Fruit fly (Drosophila melanogaster): ENCODE measurements around the gene CG10026.

- TF ChIP-seq OdsH (GFP tag; optimal IDR thresholded peaks at IDR 0.05) (no peak), fru (GFP tag; optimal IDR thresholded peaks at IDR 0.05) (no peak), br (GFP tag; optimal IDR thresholded peaks at IDR 0.05) (no peak), h (GFP tag; optimal IDR thresholded peaks at IDR 0.05) (no peak), sv (GFP tag; optimal IDR thresholded peaks at IDR 0.05) (no peak), foxo (GFP tag; optimal IDR thresholded peaks at IDR 0.05) (no peak)
Observed at dm6 chr2L:19479249-19479984, 25.4 kb downstream of the CG10026 start.
